Fruit fly (Drosophila melanogaster) whole organism, larva: ENCODE data around the gene CG10560.

ENCODE experiments used
- noc ChIP-seq: fragments of 200-800 bp; sonication (Bioruptor generic); optimal IDR thresholded peaks from 3 replicates; lab custom pipeline; 2019; ENCODE audit warnings: missing biosample characterization, mild to moderate bottlenecking, missing genetic modification characterization, moderate library complexity

CG10560 gene

dm6 chr3R:25320051-25320705 is at the start of gene CG10560:
Gene CG10560 (minus strand): TSS chr3R:25320101.
- TF ChIP-seq noc (tag; lab: Kevin White, UChicago), result no peak

DNA sequence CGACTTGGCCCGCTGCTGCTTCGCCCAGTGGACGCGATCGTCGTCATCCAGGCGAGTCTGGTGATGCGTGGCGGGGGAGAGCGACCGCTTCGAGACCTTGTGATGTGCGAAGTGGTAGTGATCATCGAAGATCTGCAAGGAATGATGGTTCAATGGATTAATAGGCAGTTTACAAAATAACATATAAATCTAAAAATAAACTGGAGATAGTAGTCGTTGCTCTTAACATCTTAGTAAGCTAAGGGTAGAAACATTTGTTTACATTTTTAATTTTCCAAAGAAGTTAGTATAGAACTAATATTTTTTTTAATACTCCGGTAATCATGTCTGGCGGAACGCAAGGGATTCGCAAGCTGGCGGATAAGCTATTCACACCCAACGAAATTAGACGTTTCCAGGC is 38.1 kb upstream of the CG10560 start, which contains the start of gene ND-49L:
Gene ND-49L, plus strand, starts transcription at position 301 of the 400 bp plus-strand sequence.
- no peak for TF ChIP-seq noc (tag; lab: Kevin White, UChicago)

dm6 chr3R:25346899-25347298 is 27.0 kb upstream of the CG10560 start, which contains the start of gene tobi:
Gene tobi (minus strand): TSS chr3R:25346921.
- no peak for TF ChIP-seq noc (tag; lab: Kevin White, UChicago)

DNA sequence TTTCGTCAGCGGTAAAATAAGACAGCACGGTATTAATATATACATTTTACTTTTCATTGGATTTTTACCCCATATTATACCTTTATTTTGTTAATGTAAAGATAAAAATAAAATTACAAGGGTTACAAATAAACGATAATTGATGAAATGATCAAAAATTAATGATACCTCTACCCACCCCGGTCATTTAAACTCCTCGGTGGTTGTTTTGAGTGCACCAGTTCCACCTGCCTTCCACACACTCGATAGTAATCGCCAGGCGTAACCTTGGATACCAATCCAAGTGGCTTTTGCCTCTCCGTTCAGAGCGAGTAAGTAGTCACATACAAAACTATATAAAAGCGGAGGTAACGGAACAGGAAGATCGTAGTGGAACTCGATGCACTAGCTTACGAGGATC is 20.1 kb upstream of the CG10560 start, which contains the start of gene rha:
Gene rha, plus strand, starts transcription at position 301 of the 400 bp plus-strand sequence.
- TF ChIP-seq noc (tag; lab: Kevin White, UChicago), result no peak

DNA sequence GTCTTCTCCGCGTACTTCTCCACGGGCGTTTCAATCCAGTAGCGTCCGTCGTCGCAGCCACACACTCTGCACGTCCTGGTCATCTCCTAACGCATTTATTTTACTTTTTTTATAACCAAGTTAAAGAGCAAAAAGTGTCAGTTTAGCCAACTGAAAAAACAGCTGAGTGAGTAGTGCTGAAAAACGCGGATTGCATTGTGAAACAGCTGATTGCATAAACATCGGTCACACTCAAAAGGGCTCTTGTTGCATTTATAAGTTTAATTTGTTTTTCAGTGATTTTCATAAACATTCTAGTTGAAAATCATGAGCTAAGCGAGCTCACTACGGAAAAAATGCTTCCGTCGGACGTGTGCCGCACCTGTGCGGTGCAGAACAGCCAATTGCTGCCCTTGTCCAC is 15.2 kb upstream of the CG10560 start, which contains the start of the genes CG10669 and CG11902:
Gene CG10669, minus strand, starts transcription at position 179 of the 400 bp plus-strand sequence.
Gene CG11902, plus strand, starts transcription at position 193 of the 400 bp plus-strand sequence.
- TF ChIP-seq noc (tag; lab: Kevin White, UChicago), result no peak

DNA sequence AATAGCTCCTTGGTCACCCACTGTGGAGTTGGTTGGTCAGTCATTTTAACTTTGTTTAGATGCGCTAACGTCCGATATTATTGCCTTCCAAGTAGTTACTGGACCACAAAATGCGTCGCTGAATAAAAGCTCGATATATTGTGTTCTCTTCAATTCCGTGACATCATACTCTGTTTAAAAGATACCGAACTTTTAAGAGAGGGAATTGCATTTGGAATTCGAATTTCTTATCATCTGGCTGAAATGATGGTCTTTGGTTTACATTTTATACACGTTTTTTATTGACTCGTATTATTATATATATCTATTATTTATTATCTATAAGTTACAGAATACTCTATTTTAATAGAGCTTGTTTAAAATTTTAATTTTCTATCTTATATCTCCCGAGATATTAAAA is 11.2 kb upstream of the CG10560 start, which contains the start of gene CHKov2:
Gene CHKov2, minus strand, starts transcription at position 101 of the 400 bp plus-strand sequence.
- TF ChIP-seq noc (tag; lab: Kevin White, UChicago), result no peak

DNA sequence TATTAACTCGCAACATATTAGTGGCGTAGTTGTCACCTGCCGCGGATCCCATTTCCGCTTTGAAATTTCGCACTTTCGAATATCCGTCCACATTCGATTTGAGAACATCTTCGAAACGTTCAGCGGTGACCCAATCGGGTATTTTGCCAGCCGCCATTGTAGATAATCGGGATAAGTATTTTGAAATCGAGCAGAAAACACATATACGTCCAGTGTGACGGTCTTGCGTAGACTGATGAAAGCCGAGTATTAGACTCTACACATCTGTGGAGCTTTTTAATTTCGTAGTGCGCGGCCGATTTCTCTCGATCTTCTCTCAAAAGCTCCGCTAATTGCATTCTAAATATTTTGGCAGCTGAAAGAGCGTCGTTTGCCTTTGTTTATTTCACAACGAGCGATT is 9.2 kb upstream of the CG10560 start, which contains the start of gene CHKov1:
Gene CHKov1, minus strand, starts transcription at position 238 of the 400 bp plus-strand sequence.
- peak; percentile 48 for TF ChIP-seq noc (tag; lab: Kevin White, UChicago)

- no peak for TF ChIP-seq noc (tag; lab: Kevin White, UChicago)
Observed at dm6 chr3R:25322657-25323056, 2.8 kb upstream of the CG10560 start, which contains the start of gene CG10562. Gene CG10562 (minus strand): TSS chr3R:25322757.

- no peak for TF ChIP-seq noc (tag; lab: Kevin White, UChicago)
Observed at dm6 chr3R:25321681-25322080, 1.8 kb upstream of the CG10560 start.

DNA sequence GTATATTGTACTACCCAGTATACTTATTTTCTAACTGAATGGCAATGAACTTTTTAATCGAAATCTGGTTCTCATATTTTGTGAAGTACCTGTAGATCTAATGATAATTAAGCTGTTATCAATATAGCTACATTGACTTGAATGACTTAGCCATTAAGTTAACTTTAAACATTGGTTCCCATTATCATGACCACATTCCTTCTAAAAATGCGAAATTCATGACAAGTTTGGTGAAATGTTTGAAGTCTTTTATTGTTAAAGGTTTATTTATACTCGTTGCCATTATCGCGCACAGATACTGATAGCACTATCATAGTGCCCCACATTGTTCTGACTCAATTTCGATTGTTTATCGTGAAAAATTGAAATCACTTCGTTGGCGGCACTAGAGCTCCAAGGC is 997 bp upstream of the CG10560 start:
- TF ChIP-seq noc (tag; lab: Kevin White, UChicago), result peak; percentile 34

dm6 chr3R:25318011-25318410 is 1.9 kb downstream of the CG10560 start, which contains the start of gene CG10553:
Gene CG10553 (minus strand): TSS chr3R:25318111.
- TF ChIP-seq noc (tag; lab: Kevin White, UChicago), result no peak

DNA sequence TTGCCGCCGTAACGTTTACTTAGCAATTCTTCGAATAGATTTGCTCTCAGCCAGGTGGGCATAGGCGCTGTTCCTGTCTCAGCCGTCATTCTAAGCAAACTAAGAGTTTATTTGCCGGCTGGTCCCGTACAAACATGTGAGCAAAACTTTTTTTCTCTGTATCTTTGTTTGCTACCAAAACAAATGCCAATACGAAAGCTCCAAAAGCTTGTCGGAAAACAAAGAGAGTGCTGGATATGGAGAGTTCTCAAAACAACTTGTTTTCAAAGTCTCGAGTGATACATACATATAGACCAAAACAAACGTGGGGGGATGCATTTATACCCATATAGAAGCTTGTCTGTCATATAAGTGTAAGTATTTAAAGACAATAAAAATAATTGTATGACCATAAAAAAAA is 3.9 kb downstream of the CG10560 start, which contains the start of gene CG10559:
Gene CG10559, minus strand, starts transcription at position 101 of the 400 bp plus-strand sequence.
- TF ChIP-seq noc (tag; lab: Kevin White, UChicago), result no peak

DNA sequence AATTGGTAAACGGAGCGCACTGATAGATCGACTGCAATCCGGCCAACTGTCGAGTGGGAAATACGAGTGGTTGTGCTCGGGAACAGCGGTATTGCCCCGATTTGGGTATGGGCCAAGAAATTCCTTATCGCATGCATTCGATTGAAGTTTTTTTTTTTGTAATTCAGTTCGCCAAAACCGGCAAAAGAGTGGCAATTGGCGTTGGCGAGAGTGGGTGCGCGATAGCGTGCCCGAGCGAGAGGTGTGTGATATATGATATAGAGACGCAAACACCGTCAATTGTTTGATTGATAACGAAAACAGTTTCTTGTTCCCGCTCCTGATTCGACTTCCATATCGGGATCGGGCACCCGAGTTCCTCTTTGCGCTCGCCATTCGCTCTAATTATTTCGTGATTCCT is 6.1 kb downstream of the CG10560 start, which contains the start of gene CG31087:
Gene CG31087, minus strand, starts transcription at position 63 of the 400 bp plus-strand sequence.
- TF ChIP-seq noc (tag; lab: Kevin White, UChicago), result no peak

DNA sequence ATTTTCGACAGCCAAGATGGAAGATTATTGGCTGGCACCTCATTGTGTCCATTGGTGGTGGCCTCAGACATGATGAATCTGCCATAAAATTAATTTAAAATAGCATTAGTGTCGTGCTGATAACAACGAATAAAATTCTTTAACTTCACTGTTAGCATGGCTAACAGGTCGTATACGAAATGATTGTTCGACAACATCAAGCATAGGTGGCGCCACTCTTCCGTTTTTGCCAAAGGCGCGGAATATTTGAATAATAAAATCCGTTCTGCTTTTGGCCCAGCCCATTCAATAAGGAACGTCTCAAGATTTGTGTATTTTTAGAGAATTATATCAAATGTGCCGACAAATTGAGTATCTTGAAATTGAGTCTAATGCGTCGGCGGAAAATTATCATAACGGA is 7.3 kb downstream of the CG10560 start:
- no peak for TF ChIP-seq noc (tag; lab: Kevin White, UChicago)

dm6 chr3R:25310843-25311242 is 9.1 kb downstream of the CG10560 start, which contains the start of gene CG31099:
Gene CG31099 (minus strand): TSS chr3R:25310943.
- TF ChIP-seq noc (tag; lab: Kevin White, UChicago), result no peak

- peak; percentile 1 for TF ChIP-seq noc (tag; lab: Kevin White, UChicago)
Observed at dm6 chr3R:25309175-25309574, 10.7 kb downstream of the CG10560 start.
